Worm (Caenorhabditis elegans) whole organism, L3 larva: ENCODE results near the gene nspc-16.

Source experiments
- ceh-16 ChIP-seq: sonication (generic microtip); optimal IDR thresholded peaks from 2 replicates; lab custom pipeline; 2017; ENCODE audit warnings: missing biosample characterization, missing genetic modification characterization
- ceh-82 ChIP-seq: fragments of 150-350 bp; optimal IDR thresholded peaks from 2 replicates; lab custom pipeline; 2014; ENCODE audit warnings: missing biosample characterization, missing genetic modification characterization
- egl-27 ChIP-seq: sonication (generic microtip); optimal IDR thresholded peaks from 4 replicates; lab custom pipeline; 2017; ENCODE audit warnings: missing biosample characterization, missing genetic modification reagents, missing genetic modification characterization
- fos-1 ChIP-seq: fragments of 150-350 bp; optimal IDR thresholded peaks from 2 replicates; lab custom pipeline; 2014; ENCODE audit warnings: missing biosample characterization, missing genetic modification characterization
- lin-15B ChIP-seq: fragments of 150-350 bp; optimal IDR thresholded peaks from 2 replicates; lab custom pipeline; 2014; ENCODE audit warnings: missing biosample characterization, missing genetic modification characterization
- lin-39 ChIP-seq: fragments of 150-350 bp; optimal IDR thresholded peaks from 2 replicates; lab custom pipeline; 2018; ENCODE audit warnings: missing biosample characterization, missing genetic modification reagents, missing genetic modification characterization
- nhr-237 ChIP-seq: fragments of 150-350 bp; optimal IDR thresholded peaks from 2 replicates; lab custom pipeline; 2014; ENCODE audit warnings: missing biosample characterization, missing genetic modification characterization
- nhr-28 ChIP-seq: fragments of 150-350 bp; optimal IDR thresholded peaks from 2 replicates; lab custom pipeline; 2014; ENCODE audit warnings: missing biosample characterization, missing genetic modification characterization
- skn-1 ChIP-seq: fragments of 150-350 bp; optimal IDR thresholded peaks from 2 replicates; lab custom pipeline; 2014; ENCODE audit warnings: missing biosample characterization, missing genetic modification characterization
- snpc-4 ChIP-seq: fragments of 150-350 bp; optimal IDR thresholded peaks from 2 replicates; lab custom pipeline; 2014; ENCODE audit warnings: missing biosample characterization, missing genetic modification characterization
- tbx-2 ChIP-seq: sonication (generic microtip); optimal IDR thresholded peaks from 2 replicates; lab custom pipeline; 2016; ENCODE audit warnings: mild to moderate bottlenecking, missing genetic modification characterization, missing compliant biosample characterization
- unc-39 ChIP-seq: sonication (generic microtip); optimal IDR thresholded peaks from 4 replicates; lab custom pipeline; 2017; ENCODE audit warnings: missing biosample characterization, missing genetic modification characterization
- unc-62 ChIP-seq: fragments of 150-350 bp; sonication (generic microtip); optimal IDR thresholded peaks from 4 replicates; lab custom pipeline; 2014; ENCODE audit warnings: missing biosample characterization, missing genetic modification reagents, missing genetic modification characterization
- ztf-4 ChIP-seq: fragments of 150-350 bp; optimal IDR thresholded peaks from 2 replicates; lab custom pipeline; 2014; ENCODE audit warnings: missing biosample characterization, missing genetic modification characterization

- no peak for TF ChIP-seq unc-62 (GFP tag; lab: Kevin White, UChicago)
- no peak for TF ChIP-seq snpc-4
- no peak for TF ChIP-seq unc-39 (tag; lab: Kevin White, UChicago)
- TF ChIP-seq lin-15B (tag; lab: Kevin White, UChicago), result no peak
- TF ChIP-seq nhr-28 (tag; lab: Kevin White, UChicago), result no peak
- no peak for TF ChIP-seq nhr-237 (tag; lab: Kevin White, UChicago)
- TF ChIP-seq skn-1 (tag; lab: Kevin White, UChicago), result no peak
- TF ChIP-seq ceh-82 (tag; lab: Kevin White, UChicago), result no peak
- peak; percentile 25 for TF ChIP-seq lin-39 (tag; lab: Kevin White, UChicago)
- TF ChIP-seq ceh-16, result no peak
- TF ChIP-seq ztf-4 (tag; lab: Kevin White, UChicago), result no peak
- no peak for TF ChIP-seq tbx-2 (tag; lab: Kevin White, UChicago)
- no peak for TF ChIP-seq fos-1
- TF ChIP-seq egl-27 (tag; lab: Kevin White, UChicago), result no peak
Measured at ce11 chrX:14487832-14488231, 35.5 kb upstream of the nspc-16 start.
